Worm (Caenorhabditis elegans) whole organism, L3 larva: ENCODE data around the gene K09C8.9.

Experiments
- R02D3.7 ChIP-seq: fragments of 150-350 bp; optimal IDR thresholded peaks from 2 replicates; lab custom pipeline; 2014; ENCODE audit warnings: missing biosample characterization, missing genetic modification characterization
- ZK546.5 ChIP-seq: sonication (generic microtip); optimal IDR thresholded peaks from 2 replicates; lab custom pipeline; 2017; ENCODE audit warnings: missing biosample characterization, missing genetic modification characterization
- aly-2 ChIP-seq: fragments of 150-350 bp; optimal IDR thresholded peaks from 2 replicates; lab custom pipeline; 2014; ENCODE audit warnings: missing biosample characterization, missing genetic modification characterization
- daf-12 ChIP-seq: fragments of 150-350 bp; optimal IDR thresholded peaks from 2 replicates; lab custom pipeline; 2014; ENCODE audit warnings: missing biosample characterization, missing genetic modification reagents, missing genetic modification characterization
- egl-27 ChIP-seq: sonication (generic microtip); optimal IDR thresholded peaks from 4 replicates; lab custom pipeline; 2017; ENCODE audit warnings: missing biosample characterization, missing genetic modification reagents, missing genetic modification characterization
- elt-2 ChIP-seq: sonication (generic microtip); optimal IDR thresholded peaks from 2 replicates; lab custom pipeline; 2016; ENCODE audit warnings: missing genetic modification reagents, mild to moderate bottlenecking, missing genetic modification characterization, missing compliant biosample characterization
- eor-1 ChIP-seq, 2 experiments: fragments of 150-350 bp; optimal IDR thresholded peaks; 2 replicates each; lab custom pipeline; 2014 to 2018; ENCODE audit warnings: missing biosample characterization in 2 of 2, missing genetic modification characterization in 2 of 2
- lin-39 ChIP-seq: fragments of 150-350 bp; optimal IDR thresholded peaks from 2 replicates; lab custom pipeline; 2018; ENCODE audit warnings: missing biosample characterization, missing genetic modification reagents, missing genetic modification characterization
- mdl-1 ChIP-seq: fragments of 150-350 bp; optimal IDR thresholded peaks from 2 replicates; lab custom pipeline; 2014; ENCODE audit warnings: missing biosample characterization, missing genetic modification characterization
- nfya-1 ChIP-seq: sonication (generic microtip); optimal IDR thresholded peaks from 2 replicates; lab custom pipeline; 2017; ENCODE audit warnings: missing genetic modification characterization, mild to moderate bottlenecking, missing compliant biosample characterization, antibody characterized with exemption, moderate library complexity; ENCODE audit not compliant: insufficient read depth
- nhr-12 ChIP-seq: fragments of 150-350 bp; optimal IDR thresholded peaks from 2 replicates; lab custom pipeline; 2014; ENCODE audit warnings: missing biosample characterization, missing genetic modification characterization
- nhr-23 ChIP-seq: fragments of 150-350 bp; optimal IDR thresholded peaks from 2 replicates; lab custom pipeline; 2014; ENCODE audit warnings: missing biosample characterization, missing genetic modification reagents, missing genetic modification characterization
- nhr-237 ChIP-seq: fragments of 150-350 bp; optimal IDR thresholded peaks from 2 replicates; lab custom pipeline; 2014; ENCODE audit warnings: missing biosample characterization, missing genetic modification characterization
- nhr-25 ChIP-seq: sonication (generic microtip); optimal IDR thresholded peaks from 2 replicates; lab custom pipeline; 2017; ENCODE audit warnings: missing biosample characterization, missing genetic modification characterization
- nhr-43 ChIP-seq: sonication (generic microtip); optimal IDR thresholded peaks from 2 replicates; lab custom pipeline; 2016; ENCODE audit warnings: mild to moderate bottlenecking, missing genetic modification characterization, missing compliant biosample characterization; ENCODE audit not compliant: poor library complexity, severe bottlenecking
- nhr-77 ChIP-seq: fragments of 150-350 bp; optimal IDR thresholded peaks from 2 replicates; lab custom pipeline; 2014; ENCODE audit warnings: missing biosample characterization, missing genetic modification characterization
- pqm-1 ChIP-seq: fragments of 150-350 bp; optimal IDR thresholded peaks from 2 replicates; lab custom pipeline; 2017; ENCODE audit warnings: missing biosample characterization, missing genetic modification characterization, inconsistent platforms
- skn-1 ChIP-seq: fragments of 150-350 bp; optimal IDR thresholded peaks from 2 replicates; lab custom pipeline; 2014; ENCODE audit warnings: missing biosample characterization, missing genetic modification characterization
- unc-39 ChIP-seq: sonication (generic microtip); optimal IDR thresholded peaks from 4 replicates; lab custom pipeline; 2017; ENCODE audit warnings: missing biosample characterization, missing genetic modification characterization
- unc-62 ChIP-seq: fragments of 150-350 bp; sonication (generic microtip); optimal IDR thresholded peaks from 4 replicates; lab custom pipeline; 2014; ENCODE audit warnings: missing biosample characterization, missing genetic modification reagents, missing genetic modification characterization
- ztf-11 ChIP-seq: fragments of 150-350 bp; optimal IDR thresholded peaks from 2 replicates; lab custom pipeline; 2014; ENCODE audit warnings: missing biosample characterization, missing genetic modification characterization
- ztf-4 ChIP-seq: fragments of 150-350 bp; optimal IDR thresholded peaks from 2 replicates; lab custom pipeline; 2014; ENCODE audit warnings: missing biosample characterization, missing genetic modification characterization

Gene K09C8.9

DNA sequence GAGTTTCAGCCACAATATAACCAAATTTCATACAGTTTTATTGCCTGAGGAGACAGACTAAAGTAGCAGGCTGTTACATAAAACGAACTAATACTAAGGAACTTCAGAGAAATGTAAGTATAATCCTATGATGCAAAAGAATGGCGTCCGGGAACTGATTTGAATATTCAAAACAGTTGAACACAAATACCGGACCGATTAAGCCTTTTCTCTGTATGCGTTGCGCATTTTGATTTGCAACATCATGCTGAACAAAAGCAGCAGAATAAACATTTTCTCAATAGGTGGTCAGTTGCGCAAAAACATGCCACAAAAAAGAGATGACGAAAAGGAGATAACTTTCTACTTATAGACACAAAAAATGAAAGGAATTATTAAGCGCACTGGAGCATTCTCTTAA is 43.6 kb downstream of the K09C8.9 start:
- TF ChIP-seq nhr-23 (no peak), ztf-11 (tag; lab: Kevin White, UChicago) (no peak), unc-39 (tag; lab: Kevin White, UChicago) (no peak), R02D3.7 (tag; lab: Kevin White, UChicago) (no peak), nhr-43 (tag; lab: Kevin White, UChicago) (no peak), nhr-237 (tag; lab: Kevin White, UChicago) (no peak), eor-1 (tag; optimal IDR thresholded peaks at IDR 0.05; lab: Kevin White, UChicago) (no peak), unc-62 (GFP tag; lab: Kevin White, UChicago) (no peak), skn-1 (tag; lab: Kevin White, UChicago) (no peak), aly-2 (tag; lab: Kevin White, UChicago) (no peak), ztf-4 (tag; lab: Kevin White, UChicago) (no peak), daf-12 (tag; lab: Kevin White, UChicago) (no peak), nhr-77 (tag; lab: Kevin White, UChicago) (no peak), mdl-1 (tag; lab: Kevin White, UChicago) (no peak), lin-39 (no peak), nhr-25 (tag; lab: Kevin White, UChicago) (no peak), nfya-1 (no peak)

DNA sequence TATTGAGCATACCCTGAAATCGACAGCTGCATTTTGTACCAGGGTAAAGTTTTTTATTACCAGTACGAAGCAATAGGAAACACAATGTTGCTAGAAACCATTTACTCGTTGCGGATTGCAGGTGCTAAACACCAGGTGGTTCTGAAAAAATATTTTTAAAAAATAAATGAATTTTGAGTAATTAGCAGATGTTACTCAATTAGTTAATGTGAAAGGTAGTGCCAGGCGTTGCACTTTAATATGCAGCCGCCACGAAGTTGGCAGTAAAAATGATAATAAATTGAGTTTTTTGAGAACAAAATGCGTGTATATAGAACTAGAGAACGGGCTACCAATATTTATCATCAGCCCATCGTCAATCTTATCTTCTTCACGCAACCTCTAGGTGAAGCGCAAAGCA is 48.0 kb downstream of the K09C8.9 start, which contains the start of gene nstp-9:
TSS of gene nstp-9 (minus strand) at position 101 of the 400 bp plus-strand sequence.
- TF ChIP-seq egl-27 (tag; lab: Kevin White, UChicago): no peak
- no peak for TF ChIP-seq unc-62 (GFP tag; lab: Kevin White, UChicago)
- no peak for TF ChIP-seq elt-2 (tag; lab: Kevin White, UChicago)
- no peak for TF ChIP-seq nhr-12 (tag; lab: Kevin White, UChicago)
- TF ChIP-seq eor-1 (tag; optimal IDR thresholded peaks at IDR 0.05; lab: Kevin White, UChicago): no peak
- no peak for TF ChIP-seq pqm-1 (tag; lab: Kevin White, UChicago)
- no peak for TF ChIP-seq ZK546.5
- TF ChIP-seq nhr-43 (tag; lab: Kevin White, UChicago): no peak
- no peak for TF ChIP-seq aly-2 (tag; lab: Kevin White, UChicago)
- no peak for TF ChIP-seq nhr-25 (tag; lab: Kevin White, UChicago)
- no peak for TF ChIP-seq nhr-77 (tag; lab: Kevin White, UChicago)
